Fruit fly (Drosophila melanogaster) whole organism, embryonic: ENCODE data around the gene Dph3.
A peak's percentile ranks its signal among the peaks of the same experiment; 100 is the strongest.

Source experiments
- Ada2b ChIP-seq: fragments of 200-800 bp; sonication (Bioruptor generic); IDR thresholded peaks from 2 replicates; pipeline ENCODE4 v1.3.6; 2022; ENCODE audit warnings: missing biosample characterization, missing genetic modification characterization
- Awh ChIP-seq: fragments of 200-800 bp; sonication (Bioruptor generic); IDR thresholded peaks from 2 replicates; pipeline ENCODE4, ENCODE4 v1.3.6; 2022; ENCODE audit warnings: missing biosample characterization, missing genetic modification characterization
- BEAF-32 ChIP-seq: fragments of 200-800 bp; sonication (Bioruptor generic); optimal IDR thresholded peaks from 3 replicates; lab custom pipeline; 2017; ENCODE audit warnings: missing biosample characterization, missing genetic modification characterization, mild to moderate bottlenecking, moderate library complexity, missing genetic modification reagents
- CG1024 ChIP-seq: fragments of 200-800 bp; sonication (Bioruptor generic); IDR thresholded peaks from 2 replicates; pipeline ENCODE4 v1.3.6; 2022; ENCODE audit warnings: missing biosample characterization, missing genetic modification characterization
- CG11398 ChIP-seq: fragments of 200-800 bp; sonication (Bioruptor generic); optimal IDR thresholded peaks from 2 replicates; lab custom pipeline; 2016; ENCODE audit warnings: missing biosample characterization, missing genetic modification characterization
- CG12071 ChIP-seq: fragments of 200-800 bp; sonication (Bioruptor generic); optimal IDR thresholded peaks from 3 replicates; lab custom pipeline; 2018; ENCODE audit warnings: missing biosample characterization, mild to moderate bottlenecking, missing genetic modification characterization
- CG12104 ChIP-seq: fragments of 200-800 bp; sonication (Bioruptor generic); optimal IDR thresholded peaks from 3 replicates; lab custom pipeline; 2016; ENCODE audit warnings: missing biosample characterization, missing genetic modification characterization
- CG12299 ChIP-seq: fragments of 200-800 bp; sonication (Bioruptor generic); optimal IDR thresholded peaks from 2 replicates; lab custom pipeline; 2018; ENCODE audit warnings: missing biosample characterization, mild to moderate bottlenecking, missing genetic modification characterization
- CG14441 ChIP-seq: fragments of 200-800 bp; sonication (Bioruptor generic); IDR thresholded peaks from 2 replicates; pipeline ENCODE4 v1.3.6; 2022; ENCODE audit warnings: missing biosample characterization, missing genetic modification characterization
- CG14667 ChIP-seq: fragments of 200-800 bp; sonication (Bioruptor generic); IDR thresholded peaks from 2 replicates; pipeline ENCODE4 v1.3.6; 2022; ENCODE audit warnings: missing biosample characterization, missing genetic modification characterization
- CG15269 ChIP-seq: fragments of 200-800 bp; sonication (Bioruptor generic); optimal IDR thresholded peaks from 2 replicates; lab custom pipeline; 2018; ENCODE audit warnings: missing biosample characterization, mild to moderate bottlenecking, missing genetic modification characterization, moderate library complexity
- CG1529 ChIP-seq: fragments of 200-800 bp; sonication (Bioruptor generic); optimal IDR thresholded peaks from 3 replicates; lab custom pipeline; 2018; ENCODE audit warnings: missing biosample characterization, missing genetic modification characterization
- CG16815 ChIP-seq: fragments of 200-800 bp; sonication (Bioruptor generic); optimal IDR thresholded peaks from 3 replicates; lab custom pipeline; 2017; ENCODE audit warnings: missing biosample characterization, mild to moderate bottlenecking, missing genetic modification characterization
- CG32767 ChIP-seq: fragments of 200-800 bp; sonication (Bioruptor generic); IDR thresholded peaks from 2 replicates; pipeline ENCODE4 v1.3.6; 2022; ENCODE audit warnings: missing biosample characterization, missing genetic modification characterization
- CG32772 ChIP-seq: fragments of 200-800 bp; sonication (Bioruptor generic); IDR thresholded peaks from 2 replicates; pipeline ENCODE4 v1.3.6; 2022; ENCODE audit warnings: missing biosample characterization, missing genetic modification characterization
- CG3995 ChIP-seq: fragments of 200-800 bp; sonication (Bioruptor generic); optimal IDR thresholded peaks from 3 replicates; lab custom pipeline; 2016; ENCODE audit warnings: missing biosample characterization, missing genetic modification characterization
- CG4404 ChIP-seq: fragments of 200-800 bp; sonication (Bioruptor generic); IDR thresholded peaks from 2 replicates; pipeline ENCODE4 v1.3.6; 2022; ENCODE audit warnings: missing biosample characterization, missing genetic modification characterization
- CG4854 ChIP-seq: fragments of 200-800 bp; sonication (Bioruptor generic); optimal IDR thresholded peaks from 2 replicates; lab custom pipeline; 2016; ENCODE audit warnings: missing biosample characterization, missing genetic modification characterization, inconsistent platforms
- CG6254 ChIP-seq: fragments of 200-800 bp; sonication (Bioruptor generic); optimal IDR thresholded peaks from 3 replicates; lab custom pipeline; 2017; ENCODE audit warnings: mild to moderate bottlenecking, missing biosample characterization, missing genetic modification reagents, missing genetic modification characterization
- CG7372 ChIP-seq: fragments of 200-800 bp; sonication (Bioruptor generic); IDR thresholded peaks from 2 replicates; pipeline ENCODE4 v1.3.6; 2022; ENCODE audit warnings: missing biosample characterization, missing genetic modification characterization
- CG7963 ChIP-seq: fragments of 200-800 bp; sonication (Bioruptor generic); IDR thresholded peaks from 3 replicates; pipeline ENCODE4 v1.3.6; 2022; ENCODE audit warnings: missing biosample characterization, missing genetic modification characterization; ENCODE audit not compliant: partially characterized antibody
- CG8924 ChIP-seq: fragments of 200-800 bp; optimal IDR thresholded peaks from 3 replicates; lab custom pipeline; 2019; ENCODE audit warnings: missing biosample characterization, mild to moderate bottlenecking, missing genetic modification characterization, moderate library complexity
- Dek ChIP-seq: fragments of 200-800 bp; sonication (Bioruptor generic); optimal IDR thresholded peaks from 3 replicates; lab custom pipeline; 2019; ENCODE audit warnings: missing biosample characterization, mild to moderate bottlenecking, missing genetic modification characterization, moderate library complexity
- HLH54F ChIP-seq: fragments of 200-800 bp; sonication (Bioruptor generic); optimal IDR thresholded peaks from 3 replicates; lab custom pipeline; 2016; ENCODE audit warnings: missing biosample characterization, missing genetic modification characterization
- Hmx ChIP-seq: fragments of 200-800 bp; sonication (Bioruptor generic); optimal IDR thresholded peaks from 2 replicates; lab custom pipeline; 2016; ENCODE audit warnings: missing biosample characterization, missing genetic modification characterization
- Hr51 ChIP-seq, 2 experiments: fragments of 200-800 bp; sonication (Bioruptor generic); optimal IDR thresholded peaks; 2 replicates in 1 of 2; 3 replicates in 1 of 2; lab custom pipeline; 2016 to 2018; ENCODE audit warnings: missing biosample characterization in 2 of 2, missing genetic modification characterization in 2 of 2, mild to moderate bottlenecking in 1 of 2, moderate library complexity in 1 of 2
- Lpt ChIP-seq: fragments of >200 bp; optimal IDR thresholded peaks from 2 replicates; lab custom pipeline; 2018; ENCODE audit warnings: missing biosample characterization, missing genetic modification characterization
- MBD-R2 ChIP-seq: fragments of 200-800 bp; sonication (Bioruptor generic); IDR thresholded peaks from 2 replicates; pipeline ENCODE4 v1.3.6; 2022; ENCODE audit warnings: missing biosample characterization, missing genetic modification characterization
- Med ChIP-seq: fragments of 200-800 bp; sonication (Bioruptor generic); peaks from one replicate; lab custom pipeline; 2016; ENCODE audit warnings: missing biosample characterization, missing genetic modification characterization, mild to moderate bottlenecking, inconsistent platforms, moderate library complexity
- NFAT ChIP-seq: fragments of 200-800 bp; sonication (Bioruptor generic); IDR thresholded peaks from 2 replicates; pipeline ENCODE4 v1.3.6; 2022; ENCODE audit warnings: missing biosample characterization, missing genetic modification characterization
- Ravus ChIP-seq: fragments of 200-800 bp; sonication (Bioruptor generic); IDR thresholded peaks from 2 replicates; pipeline ENCODE4 v1.3.6; 2022; ENCODE audit warnings: missing biosample characterization, missing genetic modification characterization
- Scr ChIP-seq: fragments of 200-800 bp; sonication (Bioruptor generic); IDR thresholded peaks from 2 replicates; pipeline ENCODE4 v1.3.6; 2022; ENCODE audit warnings: missing biosample characterization, missing genetic modification characterization; ENCODE audit not compliant: partially characterized antibody
- Xrp1 ChIP-seq: fragments of 200-800 bp; sonication (Bioruptor generic); IDR thresholded peaks from 2 replicates; pipeline ENCODE4 v1.3.6; 2022; ENCODE audit warnings: missing biosample characterization, missing genetic modification characterization
- ac ChIP-seq: fragments of 200-800 bp; sonication (Bioruptor generic); optimal IDR thresholded peaks from 3 replicates; lab custom pipeline; 2017; ENCODE audit warnings: missing biosample characterization, mild to moderate bottlenecking, missing genetic modification characterization
- al ChIP-seq: fragments of 200-800 bp; sonication (Bioruptor generic); IDR thresholded peaks from 2 replicates; pipeline ENCODE4 v1.3.6; 2022; ENCODE audit warnings: missing biosample characterization, missing genetic modification characterization
- az2 ChIP-seq: fragments of 200-800 bp; sonication (Bioruptor generic); optimal IDR thresholded peaks from 3 replicates; lab custom pipeline; 2016; ENCODE audit warnings: missing biosample characterization, missing genetic modification characterization
- cg ChIP-seq: fragments of 200-800 bp; sonication (Bioruptor generic); optimal IDR thresholded peaks from 3 replicates; lab custom pipeline; 2019; ENCODE audit warnings: missing biosample characterization, mild to moderate bottlenecking, missing genetic modification characterization, moderate library complexity
- chif ChIP-seq, 2 experiments: fragments of 200-800 bp; sonication (Bioruptor generic); optimal IDR thresholded peaks; 3 replicates each; lab custom pipeline; 2016; ENCODE audit warnings: missing biosample characterization in 2 of 2, missing genetic modification characterization in 2 of 2
- chinmo ChIP-seq: fragments of 200-800 bp; sonication (Bioruptor generic); IDR thresholded peaks from 4 replicates; pipeline ENCODE4 v1.3.6; 2022; ENCODE audit warnings: missing biosample characterization, missing genetic modification characterization; ENCODE audit not compliant: partially characterized antibody
- dan ChIP-seq: fragments of 200-800 bp; sonication (Bioruptor generic); IDR thresholded peaks from 2 replicates; pipeline ENCODE4 v1.3.6; 2022; ENCODE audit warnings: missing biosample characterization, missing genetic modification characterization
- exex ChIP-seq: fragments of 200-800 bp; sonication (Bioruptor generic); optimal IDR thresholded peaks from 4 replicates; lab custom pipeline; 2018; ENCODE audit warnings: missing biosample characterization, mild to moderate bottlenecking, missing genetic modification characterization, moderate library complexity
- jumu ChIP-seq: fragments of 200-800 bp; sonication (Bioruptor generic); optimal IDR thresholded peaks from 3 replicates; lab custom pipeline; 2016; ENCODE audit warnings: missing biosample characterization, missing genetic modification characterization
- luna ChIP-seq: fragments of 200-800 bp; sonication (Bioruptor generic); optimal IDR thresholded peaks from 2 replicates; lab custom pipeline; 2016; ENCODE audit warnings: missing biosample characterization, missing genetic modification characterization
- nerfin-2 ChIP-seq: fragments of 200-800 bp; sonication (Bioruptor generic); IDR thresholded peaks from 2 replicates; pipeline ENCODE4 v1.3.6; 2022; ENCODE audit warnings: missing biosample characterization, missing genetic modification characterization; ENCODE audit not compliant: partially characterized antibody
- odd ChIP-seq: fragments of 200-800 bp; sonication (Bioruptor generic); optimal IDR thresholded peaks from 2 replicates; lab custom pipeline; 2017; ENCODE audit warnings: missing biosample characterization, mild to moderate bottlenecking, missing genetic modification characterization
- pfk ChIP-seq: fragments of 200-800 bp; sonication (Bioruptor generic); optimal IDR thresholded peaks from 2 replicates; lab custom pipeline; 2018; ENCODE audit warnings: missing biosample characterization, mild to moderate bottlenecking, missing genetic modification characterization, moderate library complexity
- ro ChIP-seq: fragments of 200-800 bp; sonication (Bioruptor generic); IDR thresholded peaks from 2 replicates; pipeline ENCODE4 v1.3.6; 2022; ENCODE audit warnings: missing biosample characterization, missing genetic modification characterization
- scrt ChIP-seq: fragments of 200-800 bp; sonication (Bioruptor generic); optimal IDR thresholded peaks from 2 replicates; lab custom pipeline; 2018; ENCODE audit warnings: missing biosample characterization, mild to moderate bottlenecking, missing genetic modification characterization, moderate library complexity
- sens-2 ChIP-seq: fragments of 200-800 bp; sonication (Bioruptor generic); IDR thresholded peaks from 2 replicates; pipeline ENCODE4 v1.3.6; 2022; ENCODE audit warnings: missing biosample characterization, missing genetic modification characterization
- tup ChIP-seq: fragments of 200-800 bp; sonication (Bioruptor generic); optimal IDR thresholded peaks from 2 replicates; lab custom pipeline; 2016; ENCODE audit warnings: missing biosample characterization, mild to moderate bottlenecking, missing genetic modification characterization, moderate library complexity

The Dph3 gene

dm6 chr3R:11209801-11210402, 21.8 kb upstream of the Dph3 start, which contains the start of the genes SdhC and Tctp (continued):
- TF ChIP-seq chif (GFP tag; optimal IDR thresholded peaks at IDR 0.05; lab: Kevin White, UChicago) (peak; percentile 6 to 44), CG3995 (GFP tag; lab: Kevin White, UChicago) (peak; percentile 45), Ada2b (GFP tag; lab: Robert Waterston, UW) (no peak), Med (GFP tag; lab: Kevin White, UChicago) (peak; percentile 89), nerfin-2 (GFP tag; lab: Robert Waterston, UW) (no peak), Lpt (GFP tag; lab: Kevin White, UChicago) (no peak), ro (GFP tag; lab: Robert Waterston, UW) (no peak), sens-2 (GFP tag; lab: Robert Waterston, UW) (no peak), dan (no peak), CG15269 (tag; lab: Kevin White, UChicago) (peak; percentile 51), CG8924 (tag; lab: Kevin White, UChicago) (peak; percentile 46), Hr51 (GFP tag; optimal IDR thresholded peaks at IDR 0.05; lab: Kevin White, UChicago) (peak; percentile 17 to 60), BEAF-32 (peak; percentile 78), jumu (peak; percentile 25), CG4404 (no peak), scrt (GFP tag; lab: Kevin White, UChicago) (peak; percentile 32), exex (peak; percentile 23), ac (GFP tag; lab: Kevin White, UChicago) (no peak), CG16815 (GFP tag; lab: Kevin White, UChicago) (no peak), Dek (tag; lab: Kevin White, UChicago) (peak; percentile 52), CG7372 (no peak), al (GFP tag; lab: Robert Waterston, UW) (no peak), CG4854 (GFP tag; lab: Kevin White, UChicago) (no peak), CG1529 (GFP tag; lab: Kevin White, UChicago) (peak; percentile 6), CG1024 (GFP tag; lab: Robert Waterston, UW) (no peak), Hmx (GFP tag; lab: Kevin White, UChicago) (peak; percentile 17), MBD-R2 (0 out of 2 replicates have a peak, but pooled peaks have one; percentile 25), CG12104 (GFP tag; lab: Kevin White, UChicago) (peak; percentile 40), chinmo (GFP tag; lab: Robert Waterston, UW) (no peak), CG12071 (no peak), CG6254 (GFP tag; lab: Kevin White, UChicago) (no peak), CG11398 (GFP tag; lab: Kevin White, UChicago) (no peak), CG12299 (tag; lab: Kevin White, UChicago) (peak; percentile 46), CG32767 (no peak), Xrp1 (GFP tag; lab: Robert Waterston, UW) (no peak; the same call in 1 of the 2 replicates), luna (GFP tag; lab: Kevin White, UChicago) (no peak), Scr (GFP tag; lab: Robert Waterston, UW) (peak; percentile 64), odd (GFP tag; lab: Kevin White, UChicago) (peak; percentile 5), CG14441 (GFP tag; lab: Robert Waterston, UW) (no peak), CG14667 (GFP tag; lab: Robert Waterston, UW) (no peak), Awh (GFP tag; lab: Robert Waterston, UW) (0 out of 2 replicates have a peak, but pooled peaks have one; percentile 26), az2 (GFP tag; lab: Kevin White, UChicago) (peak; percentile 46), Ravus (GFP tag; lab: Robert Waterston, UW) (no peak), CG7963 (no peak), HLH54F (peak; percentile 39), tup (no peak), NFAT (GFP tag; lab: Robert Waterston, UW) (peak; percentile 33; the same call in 1 of the 2 replicates), cg (GFP tag; lab: Kevin White, UChicago) (no peak), CG32772 (GFP tag; lab: Robert Waterston, UW) (no peak), pfk (GFP tag; lab: Kevin White, UChicago) (peak; percentile 27)
